Worm (Caenorhabditis elegans): ENCODE measurements around the gene cux-7.

DNA sequence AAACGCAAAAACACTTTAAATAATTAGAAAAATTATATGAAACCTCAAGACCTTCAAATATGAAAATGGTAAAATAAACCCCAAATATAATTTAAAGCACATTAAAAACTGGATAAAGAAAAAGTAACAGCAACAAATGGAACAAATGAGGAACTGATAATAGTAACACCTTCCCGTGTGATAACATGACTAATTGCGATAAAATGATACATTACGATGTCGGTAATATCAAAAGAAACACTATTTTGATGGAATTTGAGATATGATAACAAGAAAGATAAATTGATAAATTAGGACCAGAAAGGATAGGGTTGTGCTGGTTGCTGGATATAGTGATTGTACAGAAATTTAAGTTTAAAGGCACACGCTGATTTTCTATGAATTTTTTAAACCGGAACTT is 21.4 kb upstream of the cux-7 start:
- no peak for TF ChIP-seq nhr-11 (tag; optimal IDR thresholded peaks at IDR 0.05)
- TF ChIP-seq ama-1 (optimal IDR thresholded peaks at IDR 0.05), result no peak
- no peak for TF ChIP-seq zag-1 (tag; optimal IDR thresholded peaks at IDR 0.05)
- no peak for TF ChIP-seq snpc-4 (tag; optimal IDR thresholded peaks at IDR 0.05)
- no peak for TF ChIP-seq nhr-237 (tag; optimal IDR thresholded peaks at IDR 0.05)
- TF ChIP-seq pqm-1 (tag; optimal IDR thresholded peaks at IDR 0.05), result no peak
- TF ChIP-seq unc-130 (tag; optimal IDR thresholded peaks at IDR 0.05), result no peak
- TF ChIP-seq lsy-2 (tag; optimal IDR thresholded peaks at IDR 0.05), result no peak
